Worm (Caenorhabditis elegans) whole organism, midembryonic: Measurements from ENCODE around the gene cif-1.
A peak's percentile ranks its signal among the peaks of the same experiment; 100 is the strongest.

Experiments used
- T22C8.4 ChIP-seq: fragments of 200-800 bp; sonication (Bioruptor generic); IDR thresholded peaks from 2 replicates; pipeline ENCODE4 v1.3.6; 2022; ENCODE audit warnings: missing genetic modification characterization, missing compliant biosample characterization
- cog-1 ChIP-seq: sonication (generic microtip); optimal IDR thresholded peaks from 2 replicates; lab custom pipeline; 2016; ENCODE audit warnings: missing genetic modification characterization, missing compliant biosample characterization
- flt-1 ChIP-seq: fragments of 200-800 bp; sonication (Bioruptor generic); IDR thresholded peaks from 2 replicates; pipeline ENCODE4 v1.3.6; 2022; ENCODE audit warnings: missing genetic modification characterization, missing compliant biosample characterization
- klf-2 ChIP-seq: fragments of 200-800 bp; sonication (Bioruptor generic); conservative IDR thresholded peaks from 2 replicates; pipeline ENCODE4 v1.3.6; 2022; ENCODE audit warnings: missing genetic modification reagents, missing genetic modification characterization, missing compliant biosample characterization
- med-1 ChIP-seq: sonication (generic microtip); optimal IDR thresholded peaks from 2 replicates; lab custom pipeline; 2017; ENCODE audit warnings: missing genetic modification characterization, mild to moderate bottlenecking, missing compliant biosample characterization, antibody characterized with exemption, missing genetic modification reagents; ENCODE audit not compliant: insufficient read depth
- ref-1 ChIP-seq: fragments of 200-800 bp; sonication (Bioruptor generic); conservative IDR thresholded peaks from 2 replicates; pipeline ENCODE4 v1.3.6; 2022; ENCODE audit warnings: missing genetic modification reagents, missing genetic modification characterization, missing compliant biosample characterization
- tab-1 ChIP-seq: fragments of 200-800 bp; sonication (Bioruptor generic); IDR thresholded peaks from 2 replicates; pipeline ENCODE4 v1.3.6; 2022; ENCODE audit warnings: missing genetic modification characterization, missing compliant biosample characterization
- ztf-23 ChIP-seq: fragments of 200-800 bp; sonication (Bioruptor generic); IDR thresholded peaks from 2 replicates; pipeline ENCODE4 v1.3.6; 2022; ENCODE audit warnings: missing genetic modification reagents, missing genetic modification characterization, missing compliant biosample characterization
- ztf-29 ChIP-seq: fragments of 200-800 bp; sonication (Bioruptor generic); IDR thresholded peaks from 2 replicates; pipeline ENCODE4 v1.3.6; 2022; ENCODE audit warnings: missing genetic modification reagents, missing genetic modification characterization, missing compliant biosample characterization

Gene cif-1

DNA sequence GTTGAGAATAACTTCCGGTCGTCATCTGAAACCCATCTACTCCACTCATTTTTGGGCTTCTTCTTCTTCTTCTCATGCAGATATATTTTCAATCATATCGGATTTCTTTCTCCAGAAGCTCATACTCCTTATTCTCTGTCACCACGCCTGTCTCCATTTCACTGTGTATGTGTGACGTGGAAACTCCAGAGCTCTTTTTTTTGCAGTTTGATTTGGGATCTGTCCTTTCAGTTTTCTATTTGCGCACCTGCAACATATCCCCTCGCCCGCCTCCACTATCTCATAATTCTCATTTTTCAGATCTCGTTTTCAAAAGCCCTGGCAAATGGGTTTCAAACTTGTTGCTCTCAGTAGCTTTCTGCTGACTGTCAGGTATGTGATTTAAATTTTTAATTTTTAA is 31.8 kb downstream of the cif-1 start, which contains the start of gene kin-36:
TSS of gene kin-36 (plus strand) at position 301 of the 400 bp plus-strand sequence.
- TF ChIP-seq T22C8.4 (GFP tag; lab: Robert Waterston, UW): no peak
- no peak for TF ChIP-seq klf-2 (GFP tag; lab: Robert Waterston, UW)
- TF ChIP-seq tab-1: no peak
- TF ChIP-seq flt-1: no peak
- no peak for TF ChIP-seq med-1 (GFP tag; lab: Kevin White, UChicago)
- no peak for TF ChIP-seq cog-1 (tag; lab: Kevin White, UChicago)
- no peak for TF ChIP-seq ref-1 (GFP tag; lab: Robert Waterston, UW)
- no peak for TF ChIP-seq ztf-29 (GFP tag; lab: Robert Waterston, UW)
- no peak for TF ChIP-seq ztf-23 (GFP tag; lab: Robert Waterston, UW)

DNA sequence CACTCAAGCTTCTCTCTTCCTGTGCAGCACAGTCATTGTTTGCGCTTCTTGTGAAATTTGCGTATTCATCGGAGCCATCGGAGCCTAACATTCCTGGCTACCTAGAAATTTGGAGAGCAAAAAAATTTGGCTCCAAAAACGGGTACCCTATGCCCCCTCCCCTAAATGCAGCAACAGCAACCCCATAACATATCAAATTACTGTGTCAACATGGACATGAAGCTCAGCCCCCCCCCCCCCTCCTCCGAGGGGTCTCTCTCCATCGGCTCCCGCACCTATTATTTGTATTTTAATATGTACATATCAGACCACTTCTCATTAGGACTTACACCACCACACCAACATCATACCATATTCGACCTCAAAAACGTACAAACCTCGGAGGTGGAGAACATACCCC is 36.2 kb downstream of the cif-1 start:
- TF ChIP-seq ref-1 (GFP tag; lab: Robert Waterston, UW) (no peak), ztf-23 (GFP tag; lab: Robert Waterston, UW) (no peak), T22C8.4 (GFP tag; lab: Robert Waterston, UW) (no peak), klf-2 (GFP tag; lab: Robert Waterston, UW) (no peak), cog-1 (tag; lab: Kevin White, UChicago) (no peak), flt-1 (no peak), med-1 (GFP tag; lab: Kevin White, UChicago) (no peak), tab-1 (no peak), ztf-29 (GFP tag; lab: Robert Waterston, UW) (no peak)

DNA sequence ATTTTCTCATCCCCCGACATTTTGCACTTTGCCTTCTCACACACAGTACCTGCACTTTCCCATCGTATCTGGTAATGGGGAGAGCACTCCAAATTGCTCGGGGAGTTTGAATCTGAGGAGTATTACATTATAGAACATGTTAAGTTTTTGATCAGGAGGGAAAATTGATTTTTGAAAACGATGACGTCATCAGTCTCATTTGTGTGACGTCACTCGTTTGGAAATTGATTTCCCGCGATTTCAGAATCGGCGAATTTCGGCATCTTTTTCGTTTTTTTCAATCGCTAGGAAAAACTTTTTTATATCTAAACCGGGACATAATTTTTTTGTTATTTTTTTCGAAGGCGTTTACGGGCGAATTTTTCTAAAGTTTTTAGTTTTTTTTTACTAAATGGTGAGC is 37.2 kb downstream of the cif-1 start:
- TF ChIP-seq ref-1 (GFP tag; lab: Robert Waterston, UW): no peak
- no peak for TF ChIP-seq klf-2 (GFP tag; lab: Robert Waterston, UW)
- no peak for TF ChIP-seq ztf-29 (GFP tag; lab: Robert Waterston, UW)
- no peak for TF ChIP-seq flt-1
- no peak for TF ChIP-seq cog-1 (tag; lab: Kevin White, UChicago)
- no peak for TF ChIP-seq ztf-23 (GFP tag; lab: Robert Waterston, UW)
- no peak for TF ChIP-seq tab-1
- TF ChIP-seq med-1 (GFP tag; lab: Kevin White, UChicago): no peak
- TF ChIP-seq T22C8.4 (GFP tag; lab: Robert Waterston, UW): no peak

DNA sequence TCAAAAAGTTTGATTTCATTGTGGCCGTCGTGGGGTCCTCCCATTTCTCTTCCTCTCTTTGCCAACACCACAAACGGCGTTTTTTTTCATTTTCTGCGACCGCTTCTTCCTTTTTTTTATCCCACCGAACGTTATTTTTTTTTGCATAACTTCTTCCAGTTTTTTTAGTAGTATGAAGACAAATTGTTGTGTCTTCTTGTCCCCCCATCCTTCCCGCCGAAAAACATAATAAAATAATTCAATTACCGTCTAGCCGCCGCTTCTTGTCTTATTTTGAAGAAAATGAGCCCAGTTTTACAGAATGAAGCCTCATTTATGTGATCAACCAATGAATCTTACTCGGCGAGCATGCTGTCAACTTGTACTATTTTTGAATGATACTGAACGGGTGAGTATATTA is 41.3 kb downstream of the cif-1 start, which contains the start of gene F29B9.12:
TSS of gene F29B9.12 (plus strand) at position 301 of the 400 bp plus-strand sequence.
- TF ChIP-seq cog-1 (tag; lab: Kevin White, UChicago) (no peak), flt-1 (no peak), ztf-23 (GFP tag; lab: Robert Waterston, UW) (no peak), ztf-29 (GFP tag; lab: Robert Waterston, UW) (no peak)

DNA sequence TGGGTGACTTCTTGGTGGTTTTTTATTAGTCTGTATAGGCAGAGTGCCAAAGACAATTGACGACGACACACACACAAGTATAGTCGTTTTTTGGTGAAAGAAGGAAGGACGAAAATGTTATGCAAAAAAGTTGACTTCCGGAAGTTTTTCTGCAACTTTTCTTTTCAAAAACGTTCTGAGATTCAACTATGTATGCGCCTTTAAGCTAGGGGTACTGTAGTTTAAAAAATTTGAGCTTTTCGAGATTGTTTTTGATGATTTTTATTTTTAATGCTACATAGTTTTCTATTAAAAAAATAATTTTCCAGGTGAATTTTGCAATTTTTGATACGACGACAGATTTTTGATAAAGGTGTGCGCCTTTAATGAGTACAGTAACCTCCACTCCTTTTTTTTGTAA is 42.7 kb downstream of the cif-1 start:
- TF ChIP-seq ztf-23 (GFP tag; lab: Robert Waterston, UW): no peak
- no peak for TF ChIP-seq med-1 (GFP tag; lab: Kevin White, UChicago)
- TF ChIP-seq ztf-29 (GFP tag; lab: Robert Waterston, UW): no peak
- no peak for TF ChIP-seq cog-1 (tag; lab: Kevin White, UChicago)
- no peak for TF ChIP-seq klf-2 (GFP tag; lab: Robert Waterston, UW)
- no peak for TF ChIP-seq ref-1 (GFP tag; lab: Robert Waterston, UW)
- no peak for TF ChIP-seq flt-1
- no peak for TF ChIP-seq T22C8.4 (GFP tag; lab: Robert Waterston, UW)
- TF ChIP-seq tab-1: no peak

DNA sequence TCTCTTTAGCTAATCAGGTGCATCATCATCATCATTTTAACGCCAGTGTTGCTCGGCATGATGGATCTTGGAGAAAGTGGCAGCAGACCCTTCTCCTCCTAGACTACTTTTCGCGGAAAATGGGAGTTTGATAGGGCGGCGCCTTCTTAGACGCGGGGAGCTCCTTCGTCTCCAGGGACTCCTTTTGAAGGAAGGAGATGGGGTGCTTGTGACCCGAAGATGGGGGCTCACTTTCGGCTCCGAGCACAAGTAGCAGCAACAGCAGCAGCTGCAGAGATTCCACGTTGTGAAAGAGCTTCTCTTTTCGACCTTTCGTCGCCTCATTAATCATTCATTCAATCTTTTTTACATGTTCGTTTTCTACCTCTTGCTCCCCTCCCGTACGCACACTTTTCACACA is 43.2 kb downstream of the cif-1 start:
- no peak for TF ChIP-seq ztf-29 (GFP tag; lab: Robert Waterston, UW)
- TF ChIP-seq klf-2 (GFP tag; lab: Robert Waterston, UW): no peak
- no peak for TF ChIP-seq tab-1
- TF ChIP-seq ref-1 (GFP tag; lab: Robert Waterston, UW): no peak
- no peak for TF ChIP-seq flt-1
- TF ChIP-seq ztf-23 (GFP tag; lab: Robert Waterston, UW): no peak
- no peak for TF ChIP-seq cog-1 (tag; lab: Kevin White, UChicago)
- no peak for TF ChIP-seq med-1 (GFP tag; lab: Kevin White, UChicago)
- TF ChIP-seq T22C8.4 (GFP tag; lab: Robert Waterston, UW): no peak

DNA sequence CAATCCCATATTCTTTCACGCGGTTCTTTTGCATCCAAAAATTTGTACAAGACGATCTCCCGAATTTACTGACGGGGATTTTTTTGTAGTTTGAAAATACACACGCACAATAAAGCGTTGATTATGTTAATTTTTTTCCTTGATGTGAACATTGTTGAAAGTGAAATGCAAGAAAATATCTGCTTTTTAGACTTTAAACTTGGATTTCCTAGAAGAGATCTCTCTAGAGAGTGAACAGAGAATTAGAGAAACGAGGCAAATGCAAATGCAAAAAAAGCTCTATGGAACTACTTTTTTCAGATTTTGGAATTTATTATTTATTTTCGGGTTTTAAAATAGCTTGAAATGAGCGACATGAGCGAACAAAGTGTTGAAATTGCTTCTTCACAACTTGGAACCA is 45.5 kb downstream of the cif-1 start, which contains the start of gene F29B9.1:
TSS of gene F29B9.1 (plus strand) at position 301 of the 400 bp plus-strand sequence.
- no peak for TF ChIP-seq ztf-29 (GFP tag; lab: Robert Waterston, UW)

DNA sequence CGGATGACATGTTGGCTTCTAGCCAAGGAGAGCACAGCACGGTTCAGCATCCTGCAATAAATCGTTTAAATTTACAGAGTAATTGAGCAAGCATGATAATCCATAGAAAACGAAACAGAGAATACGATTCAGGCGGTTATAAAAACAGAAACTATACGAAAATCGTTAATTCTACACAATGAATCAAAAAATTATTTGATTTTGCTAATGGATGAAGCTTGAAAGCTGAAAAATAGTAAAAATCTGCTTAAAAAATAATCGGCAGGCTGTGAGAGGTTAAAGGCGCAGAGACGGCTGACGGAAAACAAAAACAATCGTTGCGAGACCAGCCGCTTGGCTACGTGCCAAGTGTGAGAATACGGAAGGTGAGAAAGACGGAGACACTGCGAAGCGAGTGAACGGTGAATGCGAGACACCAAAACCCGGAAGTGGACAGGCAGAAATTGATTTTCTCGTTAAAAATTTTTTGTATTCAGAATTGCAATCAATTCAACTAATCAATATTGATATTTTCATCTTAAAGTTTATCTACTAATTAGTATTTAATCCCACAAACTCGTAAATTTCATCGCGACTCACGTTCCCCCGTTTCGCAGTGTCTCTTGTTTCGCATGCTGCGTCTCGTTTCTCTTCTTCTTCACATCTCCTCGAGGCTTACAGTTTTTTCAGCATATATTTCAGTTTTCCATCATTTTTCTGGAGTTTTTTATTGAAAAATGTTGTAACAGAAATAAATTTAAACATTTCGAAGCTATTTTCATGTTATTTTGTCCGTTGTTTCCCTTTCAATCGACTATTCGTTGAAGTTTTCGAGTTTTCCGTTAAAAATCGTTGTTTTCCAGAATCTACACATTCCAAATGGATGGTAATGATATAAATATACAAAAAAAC is 50.2 kb downstream of the cif-1 start, which contains the start of the genes F29B9.11 and jmjd-1.2:
TSS of gene F29B9.11 (minus strand) at position 51 of the 891 bp plus-strand sequence.
TSS of gene jmjd-1.2 (plus strand) at position 841 of the 891 bp plus-strand sequence.
- TF ChIP-seq ref-1 (GFP tag; lab: Robert Waterston, UW) (no peak), cog-1 (tag; lab: Kevin White, UChicago) (peak; percentile 88), klf-2 (GFP tag; lab: Robert Waterston, UW) (0 out of 2 replicates have a peak, but pooled peaks have one; percentile 24), tab-1 (no peak), flt-1 (peak; percentile 86), ztf-29 (GFP tag; lab: Robert Waterston, UW) (peak; percentile 57; the same call in 1 of the 2 replicates), T22C8.4 (GFP tag; lab: Robert Waterston, UW) (peak; percentile 41; the same call in 1 of the 2 replicates), ztf-23 (GFP tag; lab: Robert Waterston, UW) (peak; percentile 84)

DNA sequence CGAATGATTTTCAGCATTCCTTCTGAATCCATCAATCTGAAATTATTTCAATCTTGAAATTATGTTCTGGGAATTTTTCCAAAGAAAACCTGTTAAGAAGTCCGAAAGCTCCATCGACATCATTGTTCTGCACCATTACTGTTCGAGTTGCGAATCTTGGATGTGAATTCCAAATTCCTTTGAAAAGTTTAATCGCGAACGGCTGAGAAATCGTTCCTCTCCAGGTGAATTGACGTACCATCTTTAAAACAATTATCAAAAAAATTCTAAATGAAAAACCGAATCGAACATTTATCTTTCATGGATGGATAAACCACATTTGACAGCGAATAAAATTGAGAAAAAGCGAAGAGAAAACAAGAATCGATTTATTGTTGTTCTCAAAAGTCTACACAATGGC is 51.3 kb downstream of the cif-1 start, which contains the start of gene mrps-21:
TSS of gene mrps-21 (minus strand) at position 241 of the 400 bp plus-strand sequence.
- TF ChIP-seq klf-2 (GFP tag; lab: Robert Waterston, UW) (no peak), ztf-29 (GFP tag; lab: Robert Waterston, UW) (no peak), cog-1 (tag; lab: Kevin White, UChicago) (no peak), T22C8.4 (GFP tag; lab: Robert Waterston, UW) (no peak), ref-1 (GFP tag; lab: Robert Waterston, UW) (no peak), med-1 (GFP tag; lab: Kevin White, UChicago) (no peak), flt-1 (no peak), tab-1 (no peak)
